Worm (Caenorhabditis elegans) whole organism, L1 larva: Measurements from ENCODE around the gene C04G6.2.

Source experiments
- aly-2 ChIP-seq: fragments of 150-350 bp; optimal IDR thresholded peaks from 2 replicates; lab custom pipeline; 2014; ENCODE audit warnings: missing biosample characterization, missing genetic modification characterization
- ama-1 ChIP-seq: fragments of 150-350 bp; optimal IDR thresholded peaks from 2 replicates; lab custom pipeline; 2014
- lin-35 ChIP-seq, 2 experiments: fragments of 150-350 bp; optimal IDR thresholded peaks; 2 replicates each; lab custom pipeline; 2014; ENCODE audit warnings: missing biosample characterization in 2 of 2, missing genetic modification characterization in 2 of 2, missing genetic modification reagents in 2 of 2
- nhr-28 ChIP-seq: fragments of 150-350 bp; optimal IDR thresholded peaks from 2 replicates; lab custom pipeline; 2014; ENCODE audit warnings: missing biosample characterization, missing genetic modification characterization
- nhr-90 ChIP-seq: sonication (generic microtip); optimal IDR thresholded peaks from 2 replicates; lab custom pipeline; 2016; ENCODE audit warnings: mild to moderate bottlenecking, missing genetic modification characterization, missing compliant biosample characterization; ENCODE audit not compliant: poor library complexity
- unc-130 ChIP-seq: fragments of 150-350 bp; optimal IDR thresholded peaks from 2 replicates; lab custom pipeline; 2017; ENCODE audit warnings: missing biosample characterization, missing genetic modification characterization, inconsistent platforms
- unc-62 ChIP-seq: fragments of 150-350 bp; optimal IDR thresholded peaks from 2 replicates; lab custom pipeline; 2014; ENCODE audit warnings: missing biosample characterization, missing genetic modification reagents, missing genetic modification characterization
- zag-1 ChIP-seq: fragments of 150-350 bp; optimal IDR thresholded peaks from 2 replicates; lab custom pipeline; 2014; ENCODE audit warnings: missing biosample characterization, missing genetic modification characterization
- ztf-11 ChIP-seq, 2 experiments: sonication (generic microtip); optimal IDR thresholded peaks; 2 replicates each; lab custom pipeline; 2016 to 2017; ENCODE audit warnings: missing genetic modification characterization in 2 of 2, missing biosample characterization in 1 of 2, missing compliant biosample characterization in 1 of 2

DNA sequence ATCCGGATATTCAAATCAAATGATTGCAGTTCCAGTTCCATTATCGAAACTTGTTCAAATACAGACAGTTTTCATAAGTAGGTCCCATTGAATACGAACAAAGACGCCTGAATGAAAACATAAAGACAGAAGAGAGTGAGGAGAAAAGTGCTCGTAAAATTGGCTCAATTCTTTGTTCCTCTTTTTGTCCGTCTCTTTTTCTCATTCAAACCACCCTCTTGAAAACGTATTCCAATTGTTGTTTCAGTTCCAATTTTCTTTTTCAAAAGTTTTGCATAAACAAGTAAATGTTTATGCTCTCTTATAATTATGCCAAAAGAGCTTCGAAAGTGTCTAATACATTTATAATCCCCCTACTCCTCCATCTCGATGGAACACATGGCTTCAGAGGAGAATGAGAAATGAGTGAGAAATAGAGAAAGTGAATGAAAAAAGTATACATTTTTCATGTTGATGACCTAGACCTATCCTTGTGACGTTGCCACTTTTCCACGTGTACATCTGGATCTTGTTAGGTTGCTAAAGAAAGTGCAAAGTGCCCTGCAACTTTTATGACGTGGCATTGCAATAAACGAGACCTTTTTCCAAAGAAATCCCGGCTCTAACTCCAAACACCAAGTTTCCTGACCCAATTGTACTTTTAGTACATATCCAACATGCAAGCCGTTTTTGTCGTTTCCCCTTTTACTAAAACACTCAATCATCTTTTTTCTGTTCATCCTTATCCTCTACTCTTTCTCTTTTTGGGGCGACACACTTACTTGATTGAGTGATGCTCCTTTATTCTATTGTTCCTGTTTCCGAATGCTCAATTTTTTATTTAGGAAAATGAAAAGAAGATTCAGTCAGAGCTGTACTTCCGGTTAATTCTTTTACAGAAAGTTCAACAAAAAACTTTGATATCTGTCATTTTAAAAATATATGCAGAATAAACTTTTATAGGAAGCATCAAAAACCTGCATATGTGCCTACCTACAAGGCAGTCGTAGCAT lies 46.5 kb upstream of the C04G6.2 start:
- TF ChIP-seq unc-62 (GFP tag; lab: Kevin White, UChicago) (no peak), ztf-11 (tag; optimal IDR thresholded peaks at IDR 0.05; lab: Kevin White, UChicago) (no peak), lin-35 (GFP tag; optimal IDR thresholded peaks at IDR 0.05; lab: Kevin White, UChicago) (no peak), nhr-90 (tag; lab: Kevin White, UChicago) (no peak), ama-1 (lab: Kevin White, UChicago) (no peak), zag-1 (tag; lab: Kevin White, UChicago) (no peak), nhr-28 (tag; lab: Kevin White, UChicago) (no peak), unc-130 (tag; lab: Kevin White, UChicago) (no peak), aly-2 (no peak)
